Fruit fly (Drosophila melanogaster) Kc167 (cell line): ENCODE measurements around the gene tal-1A.

Experiments
- Myc ChIP-seq: fragments of >200 bp; optimal IDR thresholded peaks from 2 replicates; lab custom pipeline; 2017; ENCODE audit warnings: missing external identifiers
- insv ChIP-seq: fragments of >200 bp; optimal IDR thresholded peaks from 3 replicates; lab custom pipeline; 2018; ENCODE audit warnings: missing external identifiers
- psq ChIP-seq: fragments of >200 bp; optimal IDR thresholded peaks from 2 replicates; lab custom pipeline; 2017; ENCODE audit warnings: missing external identifiers
- ttk ChIP-seq: sonication (Bioruptor generic); optimal IDR thresholded peaks from 2 replicates; lab custom pipeline; 2017; ENCODE audit warnings: missing external identifiers

dm6 chr3R:13765456-13765855 lies 47.5 kb upstream of the tal-1A start, which contains the start of gene CG9312:
- TF ChIP-seq psq (lab: Kevin White, UChicago), result no peak
- no peak for TF ChIP-seq ttk (lab: Kevin White, UChicago)
- TF ChIP-seq Myc (lab: Kevin White, UChicago), result no peak
- no peak for TF ChIP-seq insv (lab: Kevin White, UChicago)
